Worm (Caenorhabditis elegans): ENCODE data around the gene nhr-101.

nhr-101 gene

ce11 chrV:11620081-11620480 lies 49.8 kb downstream of the nhr-101 start:
- no peak for TF ChIP-seq ceh-13 (GFP tag; optimal IDR thresholded peaks at IDR 0.05)
- TF ChIP-seq flt-1 (GFP tag; IDR thresholded peaks at IDR 0.05) = no peak
- TF ChIP-seq ceh-36 (tag; optimal IDR thresholded peaks at IDR 0.05) = no peak
- no peak for TF ChIP-seq hnd-1 (tag; optimal IDR thresholded peaks at IDR 0.05)
- no peak for TF ChIP-seq ets-7 (tag; optimal IDR thresholded peaks at IDR 0.05)

- TF ChIP-seq ets-7 (tag; optimal IDR thresholded peaks at IDR 0.05) (no peak), tra-4 (tag; optimal IDR thresholded peaks at IDR 0.05) (no peak), hmbx-1 (tag; optimal IDR thresholded peaks at IDR 0.05) (no peak), sea-1 (GFP tag; conservative IDR thresholded peaks at IDR 0.05) (no peak), ceh-13 (GFP tag; optimal IDR thresholded peaks at IDR 0.05) (no peak), flt-1 (GFP tag; IDR thresholded peaks at IDR 0.05) (no peak), tbx-11 (GFP tag; IDR thresholded peaks at IDR 0.05) (no peak), scrt-1 (GFP tag; IDR thresholded peaks at IDR 0.05) (no peak), hnd-1 (tag; optimal IDR thresholded peaks at IDR 0.05) (no peak), ama-1 (optimal IDR thresholded peaks at IDR 0.05) (no peak)
Observed at ce11 chrV:11621276-11621675, 51.0 kb downstream of the nhr-101 start.
